Fruit fly (Drosophila melanogaster) whole organism, embryonic: ENCODE measurements around the gene CG42500.

Experiments
- Atf6 ChIP-seq: fragments of 200-800 bp; sonication (Bioruptor generic); IDR thresholded peaks from 2 replicates; pipeline ENCODE4 v1.3.6; 2022; ENCODE audit warnings: missing biosample characterization, missing genetic modification characterization
- CG10147 ChIP-seq: fragments of 200-800 bp; sonication (Bioruptor generic); optimal IDR thresholded peaks from 2 replicates; lab custom pipeline; 2019; ENCODE audit warnings: missing biosample characterization, mild to moderate bottlenecking, missing genetic modification characterization, moderate library complexity
- CG12744 ChIP-seq: fragments of 200-800 bp; sonication (Bioruptor generic); optimal IDR thresholded peaks from 2 replicates; lab custom pipeline; 2016; ENCODE audit warnings: missing biosample characterization, missing genetic modification characterization
- CG12942 ChIP-seq: fragments of 200-800 bp; sonication (Bioruptor generic); optimal IDR thresholded peaks from 3 replicates; lab custom pipeline; 2016; ENCODE audit warnings: missing biosample characterization, missing genetic modification characterization
- CG13296 ChIP-seq: fragments of 200-800 bp; sonication (Bioruptor generic); optimal IDR thresholded peaks from 3 replicates; lab custom pipeline; 2018; ENCODE audit warnings: missing biosample characterization, mild to moderate bottlenecking, missing genetic modification characterization
- CG14441 ChIP-seq: fragments of 200-800 bp; sonication (Bioruptor generic); IDR thresholded peaks from 2 replicates; pipeline ENCODE4 v1.3.6; 2022; ENCODE audit warnings: missing biosample characterization, missing genetic modification characterization
- CG15073 ChIP-seq: fragments of 200-800 bp; sonication (Bioruptor generic); optimal IDR thresholded peaks from 2 replicates; lab custom pipeline; 2016; ENCODE audit warnings: missing biosample characterization, missing genetic modification characterization
- CG15514 ChIP-seq: fragments of 200-800 bp; sonication (Bioruptor generic); optimal IDR thresholded peaks from 3 replicates; lab custom pipeline; 2017; ENCODE audit warnings: missing biosample characterization, missing genetic modification characterization, mild to moderate bottlenecking, moderate library complexity, missing genetic modification reagents
- CG15601 ChIP-seq: fragments of 200-800 bp; sonication (Bioruptor generic); optimal IDR thresholded peaks from 3 replicates; lab custom pipeline; 2019; ENCODE audit warnings: missing biosample characterization, mild to moderate bottlenecking, missing genetic modification characterization, moderate library complexity
- CG17568 ChIP-seq: fragments of 200-800 bp; sonication (Bioruptor generic); optimal IDR thresholded peaks from 2 replicates; lab custom pipeline; 2018; ENCODE audit warnings: missing biosample characterization, mild to moderate bottlenecking, missing genetic modification characterization, moderate library complexity
- CG17912 ChIP-seq: fragments of 200-800 bp; sonication (Bioruptor generic); optimal IDR thresholded peaks from 2 replicates; lab custom pipeline; 2018; ENCODE audit warnings: missing biosample characterization, mild to moderate bottlenecking, missing genetic modification characterization
- CG2712 ChIP-seq: fragments of 200-800 bp; optimal IDR thresholded peaks from 3 replicates; lab custom pipeline; 2019; ENCODE audit warnings: missing biosample characterization, mild to moderate bottlenecking, missing genetic modification characterization, moderate library complexity
- CG30020 ChIP-seq: fragments of 200-800 bp; optimal IDR thresholded peaks from 2 replicates; lab custom pipeline; 2019; ENCODE audit warnings: missing biosample characterization, mild to moderate bottlenecking, missing genetic modification characterization, moderate library complexity
- CG42726 ChIP-seq: fragments of 200-800 bp; sonication (Bioruptor generic); IDR thresholded peaks from 2 replicates; pipeline ENCODE4 v1.3.6; 2022; ENCODE audit warnings: missing biosample characterization, missing genetic modification characterization; ENCODE audit not compliant: partially characterized antibody
- CG5180 ChIP-seq: fragments of 200-800 bp; sonication (Bioruptor generic); optimal IDR thresholded peaks from 3 replicates; lab custom pipeline; 2017; ENCODE audit warnings: missing biosample characterization, missing genetic modification characterization, mild to moderate bottlenecking, moderate library complexity, missing genetic modification reagents
- D19B ChIP-seq: fragments of 200-800 bp; sonication (Bioruptor generic); optimal IDR thresholded peaks from 2 replicates; lab custom pipeline; 2017; ENCODE audit warnings: missing biosample characterization, mild to moderate bottlenecking, missing genetic modification characterization
- Dbx ChIP-seq: fragments of 200-800 bp; sonication (Bioruptor generic); IDR thresholded peaks from 3 replicates; pipeline ENCODE4 v1.3.6; 2022; ENCODE audit warnings: missing biosample characterization, missing genetic modification characterization
- Dip2 ChIP-seq: fragments of 200-800 bp; sonication (Bioruptor generic); IDR thresholded peaks from 2 replicates; pipeline ENCODE4 v1.3.6; 2022; ENCODE audit warnings: missing biosample characterization, missing genetic modification characterization
- Dip3 ChIP-seq: fragments of 200-800 bp; sonication (Bioruptor generic); optimal IDR thresholded peaks from 3 replicates; lab custom pipeline; 2016; ENCODE audit warnings: missing biosample characterization, missing genetic modification characterization
- Doc3 ChIP-seq: fragments of 200-800 bp; sonication (Bioruptor generic); IDR thresholded peaks from 3 replicates; pipeline ENCODE4 v1.3.6; 2022; ENCODE audit warnings: missing biosample characterization, missing genetic modification characterization; ENCODE audit not compliant: partially characterized antibody
- E2f2 ChIP-seq: fragments of 200-800 bp; sonication (Bioruptor generic); IDR thresholded peaks from 2 replicates; pipeline ENCODE4 v1.3.6; 2022; ENCODE audit warnings: missing biosample characterization, missing genetic modification characterization
- ERR ChIP-seq: fragments of 200-800 bp; sonication (Bioruptor generic); optimal IDR thresholded peaks from 2 replicates; lab custom pipeline; 2016; ENCODE audit warnings: missing biosample characterization, missing genetic modification characterization
- HmgZ ChIP-seq: fragments of 200-800 bp; sonication (Bioruptor generic); optimal IDR thresholded peaks from 2 replicates; lab custom pipeline; 2018; ENCODE audit warnings: missing biosample characterization, mild to moderate bottlenecking, missing genetic modification characterization
- MBD-R2 ChIP-seq: fragments of 200-800 bp; sonication (Bioruptor generic); IDR thresholded peaks from 2 replicates; pipeline ENCODE4 v1.3.6; 2022; ENCODE audit warnings: missing biosample characterization, missing genetic modification characterization
- Mad ChIP-seq: fragments of 200-800 bp; sonication (Bioruptor generic); optimal IDR thresholded peaks from 2 replicates; lab custom pipeline; 2016; ENCODE audit warnings: missing biosample characterization, missing genetic modification characterization
- NC2α ChIP-seq: fragments of 200-800 bp; sonication (Bioruptor generic); optimal IDR thresholded peaks from 2 replicates; lab custom pipeline; 2016; ENCODE audit warnings: missing biosample characterization, missing genetic modification characterization
- Neu2 ChIP-seq: fragments of 200-800 bp; sonication (Bioruptor generic); optimal IDR thresholded peaks from 3 replicates; lab custom pipeline; 2016; ENCODE audit warnings: missing biosample characterization, missing genetic modification characterization, borderline replicate concordance
- Poxn ChIP-seq: fragments of 200-800 bp; sonication (Bioruptor generic); IDR thresholded peaks from 2 replicates; pipeline ENCODE4 v1.3.6; 2022; ENCODE audit warnings: missing biosample characterization, missing genetic modification characterization
- Trl ChIP-seq, 3 experiments: fragments of >200 bp in 2 of 3; fragments of 200-800 bp in 1 of 3; sonication (Bioruptor generic) in 1 of 3; optimal IDR thresholded peaks; 2 replicates in 1 of 3; 3 replicates in 2 of 3; lab custom pipeline; 2016 to 2017; ENCODE audit warnings: missing biosample characterization in 1 of 3, missing genetic modification characterization in 1 of 3
- abd-A ChIP-seq: fragments of 200-800 bp; sonication (Bioruptor generic); optimal IDR thresholded peaks from 3 replicates; lab custom pipeline; 2019; ENCODE audit warnings: missing biosample characterization, mild to moderate bottlenecking, missing genetic modification characterization, moderate library complexity
- aop ChIP-seq: fragments of 200-800 bp; sonication (Bioruptor generic); IDR thresholded peaks from 2 replicates; pipeline ENCODE4 v1.3.6; 2022; ENCODE audit warnings: missing biosample characterization, missing genetic modification characterization
- cato ChIP-seq: fragments of 200-800 bp; sonication (Bioruptor generic); optimal IDR thresholded peaks from 2 replicates; lab custom pipeline; 2016; ENCODE audit warnings: missing biosample characterization, missing genetic modification characterization, borderline replicate concordance
- dmrt11E ChIP-seq: fragments of 200-800 bp; sonication (Bioruptor generic); optimal IDR thresholded peaks from 3 replicates; lab custom pipeline; 2018; ENCODE audit warnings: missing biosample characterization, mild to moderate bottlenecking, missing genetic modification characterization, moderate library complexity
- ems ChIP-seq: fragments of 200-800 bp; sonication (Bioruptor generic); optimal IDR thresholded peaks from 3 replicates; lab custom pipeline; 2016; ENCODE audit warnings: missing biosample characterization, missing genetic modification characterization
- ewg ChIP-seq: fragments of 200-800 bp; sonication (Bioruptor generic); optimal IDR thresholded peaks from 3 replicates; lab custom pipeline; 2017; ENCODE audit warnings: mild to moderate bottlenecking, missing biosample characterization, missing genetic modification reagents, missing genetic modification characterization
- gro ChIP-seq: fragments of 200-800 bp; sonication (Bioruptor generic); optimal IDR thresholded peaks from 2 replicates; lab custom pipeline; 2016; ENCODE audit warnings: missing biosample characterization, missing genetic modification characterization
- gsb ChIP-seq: fragments of 200-800 bp; sonication (Bioruptor generic); IDR thresholded peaks from 2 replicates; pipeline ENCODE4 v1.3.6; 2022; ENCODE audit warnings: missing biosample characterization, missing genetic modification characterization
- lab ChIP-seq: fragments of 200-800 bp; sonication (Bioruptor generic); optimal IDR thresholded peaks from 3 replicates; lab custom pipeline; 2017; ENCODE audit warnings: missing biosample characterization, missing genetic modification characterization, mild to moderate bottlenecking, moderate library complexity, missing genetic modification reagents
- mirr ChIP-seq: fragments of 200-800 bp; sonication (Bioruptor generic); optimal IDR thresholded peaks from 3 replicates; lab custom pipeline; 2018; ENCODE audit warnings: missing biosample characterization, mild to moderate bottlenecking, missing genetic modification characterization
- oc ChIP-seq: fragments of 200-800 bp; sonication (Bioruptor generic); optimal IDR thresholded peaks from 2 replicates; lab custom pipeline; 2018; ENCODE audit warnings: missing biosample characterization, mild to moderate bottlenecking, missing genetic modification characterization, moderate library complexity
- pfk ChIP-seq: fragments of 200-800 bp; sonication (Bioruptor generic); optimal IDR thresholded peaks from 2 replicates; lab custom pipeline; 2018; ENCODE audit warnings: missing biosample characterization, mild to moderate bottlenecking, missing genetic modification characterization, moderate library complexity
- pho ChIP-seq: fragments of 200-800 bp; sonication (Bioruptor generic); optimal IDR thresholded peaks from 2 replicates; lab custom pipeline; 2016; ENCODE audit warnings: missing biosample characterization, missing genetic modification characterization
- so ChIP-seq: fragments of 200-800 bp; sonication (Bioruptor generic); IDR thresholded peaks from 3 replicates; pipeline ENCODE4 v1.3.6; 2022; ENCODE audit warnings: missing biosample characterization, missing genetic modification characterization
- tio ChIP-seq: fragments of 200-800 bp; sonication (Bioruptor generic); optimal IDR thresholded peaks from 2 replicates; lab custom pipeline; 2017; ENCODE audit warnings: missing biosample characterization, missing genetic modification characterization, inconsistent platforms
- tna ChIP-seq: fragments of 200-800 bp; sonication (Bioruptor generic); IDR thresholded peaks from 2 replicates; pipeline ENCODE4 v1.3.6; 2022; ENCODE audit warnings: missing biosample characterization, missing genetic modification characterization; ENCODE audit not compliant: partially characterized antibody
- zen ChIP-seq: fragments of 200-800 bp; sonication (Bioruptor generic); optimal IDR thresholded peaks from 3 replicates; lab custom pipeline; 2018; ENCODE audit warnings: missing biosample characterization, mild to moderate bottlenecking, missing genetic modification characterization, moderate library complexity
- zen2 ChIP-seq: fragments of 200-800 bp; sonication (Bioruptor generic); IDR thresholded peaks from 3 replicates; pipeline ENCODE4 v1.3.6; 2022; ENCODE audit warnings: missing biosample characterization, missing genetic modification characterization; ENCODE audit not compliant: partially characterized antibody

Gene CG42500

dm6 chr3R:14108158-14108921 is 44.1 kb downstream of the CG42500 start, which contains the start of gene CG12402 (continued):
- TF ChIP-seq Dip2, result no peak
- no peak for TF ChIP-seq CG42726 (GFP tag; lab: Robert Waterston, UW)
- TF ChIP-seq lab (GFP tag; lab: Kevin White, UChicago), result peak; percentile 89
- TF ChIP-seq CG15514, result peak; percentile 74
- peak; percentile 74 for TF ChIP-seq ewg (GFP tag; lab: Kevin White, UChicago)
- TF ChIP-seq Dbx (GFP tag; lab: Robert Waterston, UW), result peak; percentile 75
- TF ChIP-seq CG12744 (GFP tag; lab: Kevin White, UChicago), result peak; percentile 36
- peak; percentile 36 for TF ChIP-seq pho
- peak; percentile 70 for TF ChIP-seq mirr
- peak; percentile 73 for TF ChIP-seq dmrt11E
- TF ChIP-seq CG13296 (GFP tag; lab: Kevin White, UChicago), result peak; percentile 86
- peak; percentile 91 for TF ChIP-seq CG2712
- peak; percentile 75 for TF ChIP-seq CG5180 (GFP tag; lab: Kevin White, UChicago)
- TF ChIP-seq Trl (optimal IDR thresholded peaks at IDR 0.05; lab: Kevin White, UChicago), result peak; percentile 94 to 96
- peak; percentile 87 for TF ChIP-seq Trl (GFP tag; optimal IDR thresholded peaks at IDR 0.05; lab: Kevin White, UChicago)
- peak; percentile 74 for TF ChIP-seq Mad (GFP tag; lab: Kevin White, UChicago)
- TF ChIP-seq ems (GFP tag; lab: Kevin White, UChicago), result peak; percentile 55
- peak; percentile 24 for TF ChIP-seq gro (GFP tag; lab: Kevin White, UChicago)
- TF ChIP-seq cato (GFP tag; lab: Kevin White, UChicago), result peak; percentile 61
- TF ChIP-seq ERR (GFP tag; lab: Kevin White, UChicago), result peak; percentile 47
- peak; percentile 81 for TF ChIP-seq gsb (GFP tag; lab: Robert Waterston, UW)
- TF ChIP-seq CG15601 (tag; lab: Kevin White, UChicago), result peak; percentile 58
- peak; percentile 22 for TF ChIP-seq NC2α (GFP tag; lab: Kevin White, UChicago)
- TF ChIP-seq zen2 (GFP tag; lab: Robert Waterston, UW), result peak; percentile 42; the same call in 2 of the 3 replicates
- peak; percentile 70 for TF ChIP-seq oc (tag; lab: Kevin White, UChicago)
- peak; percentile 12 for TF ChIP-seq Dip3 (GFP tag; lab: Kevin White, UChicago)
- peak; percentile 51 for TF ChIP-seq zen
- TF ChIP-seq CG17912 (GFP tag; lab: Kevin White, UChicago), result peak; percentile 9
- no peak for TF ChIP-seq CG30020 (tag; lab: Kevin White, UChicago)
- no peak for TF ChIP-seq CG15073
- peak; percentile 77 for TF ChIP-seq Atf6 (GFP tag; lab: Robert Waterston, UW)
- peak; percentile 98 for TF ChIP-seq abd-A (tag; lab: Kevin White, UChicago)
- TF ChIP-seq D19B (GFP tag; lab: Kevin White, UChicago), result peak; percentile 6
- no peak for TF ChIP-seq pfk (GFP tag; lab: Kevin White, UChicago)
- peak; percentile 9; the same call in 1 of the 2 replicates for TF ChIP-seq aop (GFP tag; lab: Robert Waterston, UW)
- peak; percentile 40; the same call in 1 of the 3 replicates for TF ChIP-seq Doc3 (GFP tag; lab: Robert Waterston, UW)
- peak; percentile 70 for TF ChIP-seq CG10147 (GFP tag; lab: Kevin White, UChicago)
- TF ChIP-seq Poxn (GFP tag; lab: Robert Waterston, UW), result no peak
- peak; percentile 99 for TF ChIP-seq CG17568
- peak; percentile 68 for TF ChIP-seq E2f2 (GFP tag; lab: Robert Waterston, UW)
- peak; percentile 73 for TF ChIP-seq HmgZ (tag; lab: Kevin White, UChicago)
- TF ChIP-seq tio (GFP tag; lab: Kevin White, UChicago), result peak; percentile 71
- TF ChIP-seq tna (GFP tag; lab: Robert Waterston, UW), result peak; percentile 17; the same call in 1 of the 2 replicates
- peak; percentile 89 for TF ChIP-seq CG14441 (GFP tag; lab: Robert Waterston, UW)
- peak; percentile 55 for TF ChIP-seq CG12942 (GFP tag; lab: Kevin White, UChicago)
- peak; percentile 45 for TF ChIP-seq MBD-R2 (GFP tag; lab: Robert Waterston, UW)
- peak; percentile 77 for TF ChIP-seq so (GFP tag; lab: Robert Waterston, UW)
- TF ChIP-seq Neu2 (GFP tag; lab: Kevin White, UChicago), result no peak
